Worm (Caenorhabditis elegans) whole organism, L1 larva: ENCODE results near the gene nas-21.

Source experiments
- ces-1 ChIP-seq: fragments of 150-350 bp; optimal IDR thresholded peaks from 2 replicates; lab custom pipeline; 2014; ENCODE audit warnings: missing biosample characterization, missing genetic modification reagents, missing genetic modification characterization
- mep-1 ChIP-seq: fragments of 150-350 bp; optimal IDR thresholded peaks from 2 replicates; lab custom pipeline; 2014; ENCODE audit warnings: missing biosample characterization, missing genetic modification characterization

DNA sequence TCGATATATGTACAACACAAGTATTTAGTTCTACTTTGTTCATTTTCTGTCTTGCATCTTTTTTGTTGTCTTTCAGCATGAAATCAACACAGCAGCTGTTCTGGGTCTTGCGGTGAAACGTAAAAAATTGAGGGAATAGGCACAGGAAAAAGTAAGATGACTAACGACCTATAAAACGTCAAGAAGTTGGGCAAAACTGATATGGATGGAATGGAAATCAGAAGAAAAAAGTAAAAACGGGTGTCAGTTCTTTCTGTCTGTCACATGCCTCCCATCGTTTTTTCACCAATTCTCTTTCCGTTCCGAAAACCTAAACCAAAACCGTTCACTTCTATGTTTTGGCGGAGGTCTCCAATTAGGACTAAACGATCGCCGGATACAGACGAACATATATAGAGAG is 28.6 kb downstream of the nas-21 start:
- TF ChIP-seq ces-1 (no peak), mep-1 (tag; lab: Kevin White, UChicago) (no peak)
